Worm (Caenorhabditis elegans) whole organism, late embryonic: ENCODE data around the gene clc-9.

Experiments
- F13H6.1 ChIP-seq: sonication (generic microtip); optimal IDR thresholded peaks from 2 replicates; lab custom pipeline; 2016; ENCODE audit warnings: missing genetic modification characterization, missing compliant biosample characterization
- ama-1 ChIP-seq: fragments of 150-350 bp; optimal IDR thresholded peaks from 2 replicates; lab custom pipeline; 2014
- ceh-31 ChIP-seq: sonication (generic microtip); optimal IDR thresholded peaks from 2 replicates; lab custom pipeline; 2016; ENCODE audit warnings: missing genetic modification characterization, missing compliant biosample characterization
- ceh-45 ChIP-seq: fragments of 200-800 bp; sonication (Bioruptor generic); IDR thresholded peaks from 2 replicates; pipeline ENCODE4 v1.3.6; 2022; ENCODE audit warnings: missing genetic modification reagents, missing genetic modification characterization, missing compliant biosample characterization
- ceh-48 ChIP-seq: sonication (generic microtip); optimal IDR thresholded peaks from 2 replicates; lab custom pipeline; 2016; ENCODE audit warnings: missing genetic modification characterization, inconsistent platforms, missing compliant biosample characterization
- ceh-9 ChIP-seq: sonication (generic microtip); optimal IDR thresholded peaks from 2 replicates; lab custom pipeline; 2016; ENCODE audit warnings: mild to moderate bottlenecking, missing genetic modification characterization, inconsistent platforms, missing compliant biosample characterization
- dve-1 ChIP-seq: sonication (generic microtip); optimal IDR thresholded peaks from 2 replicates; lab custom pipeline; 2017; ENCODE audit warnings: antibody characterized with exemption, mild to moderate bottlenecking, missing genetic modification characterization, missing compliant biosample characterization
- fkh-10 ChIP-seq: fragments of 150-350 bp; optimal IDR thresholded peaks from 2 replicates; lab custom pipeline; 2014; ENCODE audit warnings: missing biosample characterization, missing genetic modification reagents, missing genetic modification characterization
- nfya-1 ChIP-seq: sonication (generic microtip); optimal IDR thresholded peaks from 2 replicates; lab custom pipeline; 2017; ENCODE audit warnings: missing genetic modification characterization, mild to moderate bottlenecking, missing compliant biosample characterization, antibody characterized with exemption, moderate library complexity
- pag-3 ChIP-seq: sonication (generic microtip); optimal IDR thresholded peaks from 2 replicates; lab custom pipeline; 2016; ENCODE audit warnings: missing compliant biosample characterization, missing genetic modification characterization, borderline replicate concordance
- pqm-1 ChIP-seq: sonication (generic microtip); optimal IDR thresholded peaks from 2 replicates; lab custom pipeline; 2016; ENCODE audit warnings: missing genetic modification characterization, missing compliant biosample characterization

DNA sequence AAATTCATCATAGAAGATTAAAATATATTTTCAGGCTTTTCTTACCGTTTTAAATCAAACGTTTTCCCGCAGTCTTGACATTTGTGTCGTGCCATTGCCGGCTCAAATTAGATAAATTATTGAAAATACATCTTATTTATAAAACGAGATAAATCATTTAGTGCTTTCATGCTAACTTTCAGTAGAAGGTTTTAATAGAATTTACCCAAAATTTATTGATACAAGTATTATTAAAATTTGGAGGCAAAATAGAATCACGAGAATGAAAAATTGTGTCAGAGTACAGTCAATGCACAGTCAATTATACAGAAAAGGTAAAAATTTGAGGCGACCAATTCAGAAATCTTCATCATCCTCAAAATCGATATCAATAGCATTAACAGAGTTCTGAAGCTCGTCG, 34.3 kb upstream of the clc-9 start, which contains the start of gene Y5F2A.4:
- TF ChIP-seq ama-1 (lab: Kevin White, UChicago) (no peak), ceh-9 (tag; lab: Kevin White, UChicago) (no peak), pqm-1 (tag; lab: Kevin White, UChicago) (no peak), fkh-10 (no peak), pag-3 (no peak), ceh-48 (tag; lab: Kevin White, UChicago) (no peak), dve-1 (tag; lab: Kevin White, UChicago) (no peak), ceh-31 (no peak), F13H6.1 (tag; lab: Kevin White, UChicago) (no peak), nfya-1 (tag; lab: Kevin White, UChicago) (no peak), ceh-45 (GFP tag; lab: Robert Waterston, UW) (no peak)
